Worm (Caenorhabditis elegans) whole organism, L3 larva: ENCODE results near the gene Y37A1A.2.

Experiments
- R02D3.7 ChIP-seq: fragments of 150-350 bp; optimal IDR thresholded peaks from 2 replicates; lab custom pipeline; 2014; ENCODE audit warnings: missing biosample characterization, missing genetic modification characterization
- ZK546.5 ChIP-seq: sonication (generic microtip); optimal IDR thresholded peaks from 2 replicates; lab custom pipeline; 2017; ENCODE audit warnings: missing biosample characterization, missing genetic modification characterization
- aly-2 ChIP-seq: fragments of 150-350 bp; optimal IDR thresholded peaks from 2 replicates; lab custom pipeline; 2014; ENCODE audit warnings: missing biosample characterization, missing genetic modification characterization
- ama-1 ChIP-seq: fragments of 150-350 bp; optimal IDR thresholded peaks from 2 replicates; lab custom pipeline; 2018
- ceh-16 ChIP-seq: sonication (generic microtip); optimal IDR thresholded peaks from 2 replicates; lab custom pipeline; 2017; ENCODE audit warnings: missing biosample characterization, missing genetic modification characterization
- ceh-28 ChIP-seq: fragments of 150-350 bp; optimal IDR thresholded peaks from 2 replicates; lab custom pipeline; 2014; ENCODE audit warnings: missing biosample characterization, missing genetic modification reagents, missing genetic modification characterization
- ceh-82 ChIP-seq: fragments of 150-350 bp; optimal IDR thresholded peaks from 2 replicates; lab custom pipeline; 2014; ENCODE audit warnings: missing biosample characterization, missing genetic modification characterization
- ceh-9 ChIP-seq: sonication (generic microtip); optimal IDR thresholded peaks from 2 replicates; lab custom pipeline; 2018; ENCODE audit warnings: missing biosample characterization, missing genetic modification characterization
- daf-12 ChIP-seq: fragments of 150-350 bp; optimal IDR thresholded peaks from 2 replicates; lab custom pipeline; 2014; ENCODE audit warnings: missing biosample characterization, missing genetic modification reagents, missing genetic modification characterization
- egl-27 ChIP-seq: sonication (generic microtip); optimal IDR thresholded peaks from 4 replicates; lab custom pipeline; 2017; ENCODE audit warnings: missing biosample characterization, missing genetic modification reagents, missing genetic modification characterization
- egl-5 ChIP-seq: fragments of 150-350 bp; optimal IDR thresholded peaks from 2 replicates; lab custom pipeline; 2017; ENCODE audit warnings: missing biosample characterization, missing genetic modification reagents, missing genetic modification characterization, inconsistent platforms
- elt-1 ChIP-seq: fragments of 150-350 bp; optimal IDR thresholded peaks from 2 replicates; lab custom pipeline; 2014; ENCODE audit warnings: missing biosample characterization, missing genetic modification characterization
- elt-2 ChIP-seq: sonication (generic microtip); optimal IDR thresholded peaks from 2 replicates; lab custom pipeline; 2016; ENCODE audit warnings: missing genetic modification reagents, mild to moderate bottlenecking, missing genetic modification characterization, missing compliant biosample characterization
- elt-3 ChIP-seq, 3 experiments: fragments of 150-350 bp in 1 of 3; sonication (generic microtip) in 2 of 3; optimal IDR thresholded peaks; 2 replicates in 2 of 3; 4 replicates in 1 of 3; lab custom pipeline; 2014 to 2017; ENCODE audit warnings: missing biosample characterization in 3 of 3, missing genetic modification characterization in 3 of 3
- eor-1 ChIP-seq, 2 experiments: fragments of 150-350 bp; optimal IDR thresholded peaks; 2 replicates each; lab custom pipeline; 2014 to 2018; ENCODE audit warnings: missing biosample characterization in 2 of 2, missing genetic modification characterization in 2 of 2
- fkh-10 ChIP-seq: sonication (generic microtip); optimal IDR thresholded peaks from 2 replicates; lab custom pipeline; 2017; ENCODE audit warnings: missing biosample characterization, missing genetic modification reagents, missing genetic modification characterization
- fkh-2 ChIP-seq: fragments of 150-350 bp; optimal IDR thresholded peaks from 2 replicates; lab custom pipeline; 2014; ENCODE audit warnings: missing biosample characterization, missing genetic modification reagents, missing genetic modification characterization
- fos-1 ChIP-seq: fragments of 150-350 bp; optimal IDR thresholded peaks from 2 replicates; lab custom pipeline; 2014; ENCODE audit warnings: missing biosample characterization, missing genetic modification characterization
- hmg-11 ChIP-seq: sonication (generic microtip); optimal IDR thresholded peaks from 2 replicates; lab custom pipeline; 2016; ENCODE audit warnings: missing genetic modification characterization, missing compliant biosample characterization
- jun-1 ChIP-seq: fragments of 150-350 bp; optimal IDR thresholded peaks from 2 replicates; lab custom pipeline; 2014; ENCODE audit warnings: missing biosample characterization, missing genetic modification reagents, missing genetic modification characterization
- lin-15B ChIP-seq: fragments of 150-350 bp; optimal IDR thresholded peaks from 2 replicates; lab custom pipeline; 2014; ENCODE audit warnings: missing biosample characterization, missing genetic modification characterization
- lin-39 ChIP-seq: fragments of 150-350 bp; optimal IDR thresholded peaks from 2 replicates; lab custom pipeline; 2018; ENCODE audit warnings: missing biosample characterization, missing genetic modification reagents, missing genetic modification characterization
- lsy-12 ChIP-seq: sonication (generic microtip); optimal IDR thresholded peaks from 2 replicates; lab custom pipeline; 2016; ENCODE audit warnings: mild to moderate bottlenecking, missing genetic modification characterization, missing compliant biosample characterization
- mdl-1 ChIP-seq: fragments of 150-350 bp; optimal IDR thresholded peaks from 2 replicates; lab custom pipeline; 2014; ENCODE audit warnings: missing biosample characterization, missing genetic modification characterization
- mml-1 ChIP-seq: fragments of 150-350 bp; sonication (generic microtip); optimal IDR thresholded peaks from 3 replicates; lab custom pipeline; 2014; ENCODE audit warnings: missing biosample characterization, missing genetic modification characterization
- nfya-1 ChIP-seq: sonication (generic microtip); optimal IDR thresholded peaks from 2 replicates; lab custom pipeline; 2017; ENCODE audit warnings: missing genetic modification characterization, mild to moderate bottlenecking, missing compliant biosample characterization, antibody characterized with exemption, moderate library complexity; ENCODE audit not compliant: insufficient read depth
- nhr-11 ChIP-seq: fragments of 150-350 bp; optimal IDR thresholded peaks from 2 replicates; lab custom pipeline; 2014; ENCODE audit warnings: missing biosample characterization, missing genetic modification characterization
- nhr-12 ChIP-seq: fragments of 150-350 bp; optimal IDR thresholded peaks from 2 replicates; lab custom pipeline; 2014; ENCODE audit warnings: missing biosample characterization, missing genetic modification characterization
- nhr-23 ChIP-seq: fragments of 150-350 bp; optimal IDR thresholded peaks from 2 replicates; lab custom pipeline; 2014; ENCODE audit warnings: missing biosample characterization, missing genetic modification reagents, missing genetic modification characterization
- nhr-237 ChIP-seq: fragments of 150-350 bp; optimal IDR thresholded peaks from 2 replicates; lab custom pipeline; 2014; ENCODE audit warnings: missing biosample characterization, missing genetic modification characterization
- nhr-25 ChIP-seq: sonication (generic microtip); optimal IDR thresholded peaks from 2 replicates; lab custom pipeline; 2017; ENCODE audit warnings: missing biosample characterization, missing genetic modification characterization
- nhr-28 ChIP-seq: fragments of 150-350 bp; optimal IDR thresholded peaks from 2 replicates; lab custom pipeline; 2014; ENCODE audit warnings: missing biosample characterization, missing genetic modification characterization
- nhr-43 ChIP-seq: sonication (generic microtip); optimal IDR thresholded peaks from 2 replicates; lab custom pipeline; 2016; ENCODE audit warnings: mild to moderate bottlenecking, missing genetic modification characterization, missing compliant biosample characterization; ENCODE audit not compliant: poor library complexity, severe bottlenecking
- nhr-67 ChIP-seq: fragments of 150-350 bp; optimal IDR thresholded peaks from 2 replicates; lab custom pipeline; 2014; ENCODE audit warnings: missing biosample characterization, missing genetic modification characterization
- nhr-76 ChIP-seq: fragments of 150-350 bp; sonication (generic microtip); optimal IDR thresholded peaks from 5 replicates; lab custom pipeline; 2014; ENCODE audit warnings: missing biosample characterization, missing genetic modification characterization
- nhr-77 ChIP-seq: fragments of 150-350 bp; optimal IDR thresholded peaks from 2 replicates; lab custom pipeline; 2014; ENCODE audit warnings: missing biosample characterization, missing genetic modification characterization
- pha-4 ChIP-seq: fragments of 150-350 bp; optimal IDR thresholded peaks from 2 replicates; lab custom pipeline; 2014; ENCODE audit warnings: missing biosample characterization, missing genetic modification reagents, missing genetic modification characterization
- pqm-1 ChIP-seq: fragments of 150-350 bp; optimal IDR thresholded peaks from 2 replicates; lab custom pipeline; 2017; ENCODE audit warnings: missing biosample characterization, missing genetic modification characterization, inconsistent platforms
- sea-2 ChIP-seq: fragments of 150-350 bp; sonication (generic microtip); optimal IDR thresholded peaks from 4 replicates; lab custom pipeline; 2014; ENCODE audit warnings: missing biosample characterization, missing genetic modification reagents, missing genetic modification characterization
- skn-1 ChIP-seq: fragments of 150-350 bp; optimal IDR thresholded peaks from 2 replicates; lab custom pipeline; 2014; ENCODE audit warnings: missing biosample characterization, missing genetic modification characterization
- snpc-4 ChIP-seq: fragments of 150-350 bp; optimal IDR thresholded peaks from 2 replicates; lab custom pipeline; 2014; ENCODE audit warnings: missing biosample characterization, missing genetic modification characterization
- tbx-2 ChIP-seq: sonication (generic microtip); optimal IDR thresholded peaks from 2 replicates; lab custom pipeline; 2016; ENCODE audit warnings: mild to moderate bottlenecking, missing genetic modification characterization, missing compliant biosample characterization
- unc-39 ChIP-seq: sonication (generic microtip); optimal IDR thresholded peaks from 4 replicates; lab custom pipeline; 2017; ENCODE audit warnings: missing biosample characterization, missing genetic modification characterization
- unc-62 ChIP-seq: fragments of 150-350 bp; sonication (generic microtip); optimal IDR thresholded peaks from 4 replicates; lab custom pipeline; 2014; ENCODE audit warnings: missing biosample characterization, missing genetic modification reagents, missing genetic modification characterization
- zag-1 ChIP-seq: fragments of 150-350 bp; optimal IDR thresholded peaks from 2 replicates; lab custom pipeline; 2014; ENCODE audit warnings: missing biosample characterization, missing genetic modification characterization
- ztf-11 ChIP-seq: fragments of 150-350 bp; optimal IDR thresholded peaks from 2 replicates; lab custom pipeline; 2014; ENCODE audit warnings: missing biosample characterization, missing genetic modification characterization
- ztf-4 ChIP-seq: fragments of 150-350 bp; optimal IDR thresholded peaks from 2 replicates; lab custom pipeline; 2014; ENCODE audit warnings: missing biosample characterization, missing genetic modification characterization

The Y37A1A.2 gene

ce11 chrIV:13888164-13888518 is 24.7 kb downstream of the Y37A1A.2 start:
- TF ChIP-seq ceh-82 (tag; lab: Kevin White, UChicago) (no peak), eor-1 (tag; optimal IDR thresholded peaks at IDR 0.05; lab: Kevin White, UChicago) (no peak), snpc-4 (tag; lab: Kevin White, UChicago) (no peak), aly-2 (no peak), mml-1 (tag; lab: Kevin White, UChicago) (no peak), skn-1 (tag; lab: Kevin White, UChicago) (no peak), ceh-28 (tag; lab: Kevin White, UChicago) (no peak), R02D3.7 (tag; lab: Kevin White, UChicago) (no peak), unc-39 (tag; lab: Kevin White, UChicago) (no peak), fos-1 (tag; lab: Kevin White, UChicago) (no peak), nfya-1 (tag; lab: Kevin White, UChicago) (no peak), zag-1 (tag; lab: Kevin White, UChicago) (no peak), elt-3 (tag; optimal IDR thresholded peaks at IDR 0.05; lab: Kevin White, UChicago) (no peak)
- TF ChIP-seq, all 47 proteins: peak for 0

- TF ChIP-seq elt-1 (tag; lab: Kevin White, UChicago): no peak
- TF ChIP-seq R02D3.7 (tag; lab: Kevin White, UChicago): peak; percentile 46
- no peak for TF ChIP-seq ZK546.5 (tag; lab: Kevin White, UChicago)
- TF ChIP-seq egl-5: peak; percentile 37
- TF ChIP-seq aly-2: peak; percentile 38
- peak; percentile 62 for TF ChIP-seq nhr-77 (tag; lab: Kevin White, UChicago)
- TF ChIP-seq ceh-16: no peak
- peak; percentile 43 for TF ChIP-seq fkh-2 (tag; lab: Kevin White, UChicago)
- no peak for TF ChIP-seq fkh-10 (GFP tag; lab: Kevin White, UChicago)
- TF ChIP-seq nhr-11 (tag; lab: Kevin White, UChicago): peak; percentile 62
- TF ChIP-seq fos-1 (tag; lab: Kevin White, UChicago): no peak
- TF ChIP-seq egl-27: peak; percentile 62
- TF ChIP-seq nhr-43 (tag; lab: Kevin White, UChicago): peak; percentile 75
- no peak for TF ChIP-seq daf-12 (tag; lab: Kevin White, UChicago)
- no peak for TF ChIP-seq ama-1 (lab: Kevin White, UChicago)
- TF ChIP-seq nhr-76 (tag; lab: Kevin White, UChicago): no peak
- peak; percentile 68 for TF ChIP-seq mdl-1 (tag; lab: Kevin White, UChicago)
- TF ChIP-seq elt-3 (tag; optimal IDR thresholded peaks at IDR 0.05; lab: Kevin White, UChicago): no peak
- peak; percentile 99 for TF ChIP-seq hmg-11 (tag; lab: Kevin White, UChicago)
- no peak for TF ChIP-seq eor-1 (tag; optimal IDR thresholded peaks at IDR 0.05; lab: Kevin White, UChicago)
- TF ChIP-seq nfya-1 (tag; lab: Kevin White, UChicago): peak; percentile 90
- no peak for TF ChIP-seq mml-1 (tag; lab: Kevin White, UChicago)
- peak; percentile 17 for TF ChIP-seq unc-39 (tag; lab: Kevin White, UChicago)
- no peak for TF ChIP-seq ztf-11 (tag; lab: Kevin White, UChicago)
- no peak for TF ChIP-seq nhr-28 (tag; lab: Kevin White, UChicago)
- no peak for TF ChIP-seq nhr-12 (tag; lab: Kevin White, UChicago)
- no peak for TF ChIP-seq skn-1 (tag; lab: Kevin White, UChicago)
- TF ChIP-seq jun-1 (tag; lab: Kevin White, UChicago): peak; percentile 90
- TF ChIP-seq elt-2: peak; percentile 86
- TF ChIP-seq lin-15B (tag; lab: Kevin White, UChicago): peak; percentile 69
- TF ChIP-seq sea-2: no peak
- TF ChIP-seq pha-4 (tag; lab: Kevin White, UChicago): peak; percentile 75
- TF ChIP-seq zag-1 (tag; lab: Kevin White, UChicago): peak; percentile 33
- peak; percentile 55 for TF ChIP-seq snpc-4 (tag; lab: Kevin White, UChicago)
- TF ChIP-seq nhr-237 (tag; lab: Kevin White, UChicago): no peak
- peak; percentile 55 for TF ChIP-seq nhr-23 (tag; lab: Kevin White, UChicago)
- TF ChIP-seq nhr-67 (tag; lab: Kevin White, UChicago): no peak
- peak; percentile 98 for TF ChIP-seq lin-39 (tag; lab: Kevin White, UChicago)
- peak; percentile 66 for TF ChIP-seq tbx-2
- no peak for TF ChIP-seq ceh-9
- peak; percentile 75 for TF ChIP-seq ceh-28 (tag; lab: Kevin White, UChicago)
- peak; percentile 92 for TF ChIP-seq lsy-12 (tag; lab: Kevin White, UChicago)
- TF ChIP-seq ztf-4 (tag; lab: Kevin White, UChicago): no peak
- peak; percentile 64 for TF ChIP-seq unc-62 (GFP tag; lab: Kevin White, UChicago)
- peak; percentile 89 for TF ChIP-seq nhr-25
- peak; percentile 2 for TF ChIP-seq ceh-82 (tag; lab: Kevin White, UChicago)
- TF ChIP-seq pqm-1 (tag; lab: Kevin White, UChicago): no peak
These were observed 25.2 kb downstream of the Y37A1A.2 start, which contains the start of gene lin-66 for ce11 chrIV:13887408-13888163. Gene lin-66, plus strand, starts transcription at chrIV:13888079.
